Worm (Caenorhabditis elegans) whole organism, dauer: ENCODE results near the gene H40L08.1.

Experiments
- unc-62 ChIP-seq: sonication (generic microtip); optimal IDR thresholded peaks from 2 replicates; lab custom pipeline; 2017; ENCODE audit warnings: missing biosample characterization, missing genetic modification reagents, missing genetic modification characterization

H40L08.1 gene

ce11 chrX:15083795-15084194 lies at the start of gene H40L08.1:
Gene H40L08.1, minus strand, starts transcription at chrX:15084086.
- TF ChIP-seq unc-62: no peak

DNA sequence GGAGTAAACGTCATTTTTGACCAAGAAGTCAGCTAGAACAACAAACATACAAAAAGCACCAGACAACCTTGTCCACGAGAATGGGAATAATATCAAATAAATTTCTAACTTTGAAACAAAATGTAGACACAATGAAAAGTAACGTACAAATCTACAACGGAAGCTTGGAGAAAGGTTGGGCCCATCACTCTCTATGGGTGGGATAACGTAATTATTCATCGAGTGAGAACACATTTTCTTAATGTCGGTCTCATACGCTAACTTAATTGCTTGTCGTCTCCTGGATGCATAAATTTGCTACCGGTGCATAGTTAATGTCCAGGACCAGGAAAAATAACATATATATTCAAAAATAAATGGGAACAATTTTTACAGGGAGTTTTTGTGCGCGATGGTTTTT lies 49.3 kb upstream of the H40L08.1 start:
- no peak for TF ChIP-seq unc-62

ce11 chrX:15132073-15132472 lies 48.2 kb upstream of the H40L08.1 start:
- TF ChIP-seq unc-62: no peak

DNA sequence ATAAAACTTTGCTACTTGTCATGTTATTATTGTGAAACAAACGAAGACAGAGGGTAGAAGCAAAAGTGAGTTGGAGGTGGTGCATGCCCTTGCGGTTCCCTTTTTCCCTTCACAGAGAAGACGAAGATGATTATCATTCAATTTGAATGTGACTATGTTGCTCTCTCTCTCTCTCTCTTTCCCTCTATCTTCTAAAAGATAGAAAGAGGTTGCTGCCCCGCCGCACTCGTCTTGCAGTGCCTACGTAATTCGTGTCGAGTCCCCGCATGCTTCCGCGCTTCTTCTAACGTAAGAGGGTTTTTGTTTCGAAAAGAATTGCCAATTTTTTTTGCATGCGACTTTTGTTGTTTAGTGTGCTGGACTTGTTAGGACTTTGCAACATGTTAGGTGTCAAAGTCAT lies 44.3 kb upstream of the H40L08.1 start:
- TF ChIP-seq unc-62: no peak

DNA sequence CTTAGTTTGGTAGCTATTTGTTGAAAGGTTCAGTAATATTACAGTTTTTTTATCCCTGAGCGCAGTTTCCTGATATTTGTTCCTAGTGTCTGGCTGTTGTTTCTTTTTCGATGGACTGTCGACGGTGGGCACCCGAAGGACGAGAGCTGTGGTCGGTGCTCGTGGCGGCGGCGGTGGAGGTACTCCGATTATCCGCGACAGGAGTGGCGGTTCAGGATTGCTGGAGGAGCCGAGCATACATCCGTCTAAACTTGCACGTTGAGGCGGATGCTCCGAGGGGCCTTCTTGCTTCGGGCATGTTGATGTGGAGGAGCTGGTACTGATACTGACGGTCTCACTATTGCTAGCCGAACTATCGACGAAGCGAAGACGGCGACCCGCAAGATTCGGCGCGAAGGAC lies 43.5 kb upstream of the H40L08.1 start:
- TF ChIP-seq unc-62: no peak

ce11 chrX:15126736-15127135 lies 42.9 kb upstream of the H40L08.1 start:
- TF ChIP-seq unc-62: no peak

DNA sequence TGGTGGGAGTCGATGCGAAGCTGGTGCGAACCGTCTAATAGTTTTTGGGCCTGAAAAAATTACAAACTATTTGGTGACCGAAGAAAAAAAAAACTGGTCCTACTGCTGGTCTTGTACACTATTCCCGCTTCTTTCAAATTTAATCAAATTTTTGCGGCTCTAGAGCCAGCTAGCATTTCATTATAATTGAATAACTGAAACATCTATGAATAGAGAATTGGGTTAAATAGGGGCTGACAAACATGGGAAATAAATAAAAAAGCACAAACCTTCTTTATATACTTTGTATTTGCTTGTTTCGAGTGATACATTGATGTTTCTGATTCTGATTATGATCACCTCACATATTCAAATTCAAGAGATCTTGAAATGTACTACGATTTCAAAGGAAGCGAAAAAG lies 41.3 kb upstream of the H40L08.1 start:
- TF ChIP-seq unc-62: no peak

ce11 chrX:15120545-15120944 lies 36.7 kb upstream of the H40L08.1 start:
- no peak for TF ChIP-seq unc-62

DNA sequence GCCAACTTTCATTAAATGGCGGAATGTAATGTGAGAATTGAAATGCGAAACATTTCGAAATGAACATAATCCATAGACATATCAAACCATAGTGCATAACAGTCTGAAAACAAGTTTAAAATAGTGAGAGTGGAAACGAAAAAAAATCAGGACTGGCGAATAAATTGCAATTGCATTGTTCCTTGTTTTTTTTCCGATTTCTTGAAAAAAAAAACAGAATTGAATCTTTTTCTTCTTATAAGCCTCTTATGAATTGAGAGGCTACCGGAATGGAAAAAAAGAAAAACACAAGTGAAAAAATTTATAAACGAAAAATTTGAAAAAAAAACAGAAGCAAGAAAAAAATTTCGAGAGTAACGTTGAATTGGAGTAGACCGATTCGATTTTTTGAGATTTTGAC lies 32.6 kb upstream of the H40L08.1 start, which contains the start of gene R07D5.2:
R07D5.2 (minus strand) TSS at position 101 of the 400 bp plus-strand sequence.
- TF ChIP-seq unc-62: no peak

- TF ChIP-seq unc-62: no peak
These were observed 31.9 kb upstream of the H40L08.1 start for ce11 chrX:15115748-15116147.

- no peak for TF ChIP-seq unc-62
These were observed 28.3 kb upstream of the H40L08.1 start for ce11 chrX:15112172-15112571.

DNA sequence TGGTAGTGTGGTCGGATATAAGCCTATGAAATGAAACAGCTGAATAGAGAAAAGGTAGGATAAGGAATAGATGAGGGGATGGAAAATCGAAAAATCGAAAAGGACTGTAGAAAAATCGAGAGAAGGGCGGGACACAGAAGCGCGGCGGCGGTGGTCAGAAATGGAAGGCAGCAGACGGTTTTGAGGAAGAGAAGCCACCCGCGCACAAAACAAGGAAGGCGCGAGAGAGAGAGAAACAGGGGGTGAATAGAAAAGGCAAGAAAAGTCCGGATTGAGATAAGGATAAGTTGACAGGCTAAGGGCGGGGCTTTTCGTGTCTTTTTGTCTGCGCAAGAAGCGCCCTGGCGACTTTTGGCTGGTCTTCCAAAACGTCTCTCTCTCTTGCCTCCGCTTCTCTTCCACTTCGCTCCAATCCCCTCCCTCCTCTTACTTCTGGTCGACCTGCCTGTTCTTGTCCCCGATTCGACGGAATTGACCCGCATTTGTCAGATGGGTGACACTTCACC lies 23.9 kb upstream of the H40L08.1 start, which contains the start of gene mlt-9:
mlt-9 (minus strand) TSS at position 51 of the 506 bp plus-strand sequence.
- TF ChIP-seq unc-62: no peak

DNA sequence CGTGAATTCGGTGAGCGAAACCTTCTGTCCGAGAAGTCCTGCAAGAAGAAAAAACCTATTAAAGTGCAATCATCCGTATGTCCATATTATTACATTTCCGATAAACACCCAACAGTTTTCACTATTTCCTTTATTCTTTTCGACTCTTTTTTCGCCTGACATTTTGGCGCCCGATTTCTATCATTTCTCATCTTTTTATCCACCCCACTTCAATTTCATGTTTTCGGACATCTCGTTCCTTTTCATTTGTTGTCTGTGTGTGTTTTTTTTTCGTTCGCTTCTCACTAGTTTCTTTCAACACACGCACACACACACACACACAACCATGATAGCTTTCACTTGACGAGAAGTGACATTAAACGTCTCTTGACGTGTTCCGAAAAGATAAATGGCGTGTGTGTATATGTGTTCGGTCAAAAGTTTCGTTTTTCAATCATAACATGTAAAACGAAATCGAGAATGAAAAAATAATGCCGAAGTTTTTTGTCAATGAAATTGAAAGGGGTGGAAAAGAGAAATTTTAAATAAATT lies 21.1 kb upstream of the H40L08.1 start:
- TF ChIP-seq unc-62: no peak

DNA sequence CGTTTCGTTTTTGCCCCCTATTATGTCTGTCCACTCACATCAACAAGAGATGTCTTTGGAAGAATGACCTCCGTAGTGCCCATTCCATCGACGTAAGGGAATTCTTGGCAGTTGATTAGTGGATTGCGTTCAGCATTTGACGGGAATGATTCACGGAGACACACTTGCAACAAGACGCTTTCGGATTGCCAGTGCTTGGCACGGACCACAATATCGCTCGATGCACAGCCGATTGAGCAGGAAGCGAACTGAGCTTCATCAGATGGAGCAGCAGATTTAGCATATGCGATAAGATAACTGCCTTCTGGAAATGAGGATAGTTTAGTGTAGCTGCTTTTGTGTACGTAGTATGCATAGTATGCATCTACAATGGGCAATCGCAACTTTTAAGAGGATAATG lies 19.6 kb upstream of the H40L08.1 start:
- TF ChIP-seq unc-62: no peak

ce11 chrX:15100369-15100963 lies 16.6 kb upstream of the H40L08.1 start, which contains the start of gene dhhc-1:
Gene dhhc-1, minus strand, starts transcription at chrX:15100419.
- no peak for TF ChIP-seq unc-62

DNA sequence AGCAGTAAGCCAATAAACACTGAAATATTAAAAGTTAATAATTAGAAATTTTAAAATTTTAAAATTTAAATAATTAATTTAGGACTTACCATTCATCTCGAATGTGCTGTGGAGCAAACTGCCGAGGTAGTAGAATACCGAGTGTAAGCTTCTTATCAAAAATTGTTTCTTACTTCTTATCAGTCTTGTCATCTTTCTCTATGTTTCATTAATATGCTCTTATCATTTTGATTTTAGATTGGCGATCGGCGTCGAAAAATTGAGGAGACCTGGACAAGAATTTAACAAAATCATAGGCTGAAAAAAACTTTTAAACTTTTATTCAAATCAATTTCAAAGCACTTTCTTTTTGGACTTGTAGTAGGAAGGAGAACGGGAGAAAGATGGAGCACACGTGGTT lies 13.9 kb upstream of the H40L08.1 start, which contains the start of gene F09B12.3:
F09B12.3 (minus strand) TSS at position 192 of the 400 bp plus-strand sequence.
- TF ChIP-seq unc-62: no peak

DNA sequence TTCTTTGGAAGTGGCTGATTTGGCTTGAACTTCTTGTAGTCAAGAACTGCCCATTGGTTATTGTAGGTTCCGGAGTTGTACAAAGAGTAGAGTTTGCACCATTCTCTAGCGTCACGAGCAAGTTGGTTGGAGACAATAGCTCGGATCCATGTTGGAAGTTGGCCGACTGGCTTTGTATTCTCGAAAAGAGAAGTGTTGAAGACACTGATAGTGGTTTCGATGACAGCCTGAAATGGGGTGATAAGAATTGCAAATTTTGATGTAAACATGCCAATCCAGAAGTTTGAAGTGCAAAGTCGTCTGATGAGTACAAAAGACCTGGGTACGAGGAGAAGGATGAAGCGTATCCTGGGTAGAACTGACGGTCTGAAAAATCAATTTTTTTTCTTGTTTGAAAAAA lies 12.4 kb upstream of the H40L08.1 start:
- TF ChIP-seq unc-62: no peak

ce11 chrX:15094973-15095372 lies 11.1 kb upstream of the H40L08.1 start, which contains the start of gene F09B12.7:
Gene F09B12.7, minus strand, starts transcription at chrX:15095073.
- TF ChIP-seq unc-62: no peak
